Worm (Caenorhabditis elegans) whole organism, L1 larva: ENCODE data around the gene F59D12.3.

Source experiments
- C04F5.9 ChIP-seq: sonication (generic microtip); optimal IDR thresholded peaks from 2 replicates; lab custom pipeline; 2016; ENCODE audit warnings: missing genetic modification characterization, missing compliant biosample characterization
- C16A3.4 ChIP-seq: fragments of 150-350 bp; optimal IDR thresholded peaks from 2 replicates; lab custom pipeline; 2014; ENCODE audit warnings: missing biosample characterization, missing genetic modification characterization
- F16B12.6 ChIP-seq: fragments of 150-350 bp; optimal IDR thresholded peaks from 2 replicates; lab custom pipeline; 2014; ENCODE audit warnings: missing biosample characterization, missing genetic modification characterization
- Y116A8C.19 ChIP-seq: sonication (generic microtip); optimal IDR thresholded peaks from 2 replicates; lab custom pipeline; 2016; ENCODE audit warnings: missing compliant biosample characterization, missing genetic modification characterization, borderline replicate concordance
- alr-1 ChIP-seq: fragments of 200-800 bp; sonication (Bioruptor generic); optimal IDR thresholded peaks from 2 replicates; lab custom pipeline; 2018; ENCODE audit warnings: borderline replicate concordance, mild to moderate bottlenecking, missing genetic modification characterization, missing compliant biosample characterization
- blmp-1 ChIP-seq: fragments of 150-350 bp; optimal IDR thresholded peaks from 2 replicates; lab custom pipeline; 2014; ENCODE audit warnings: missing biosample characterization, missing genetic modification characterization
- ceh-63 ChIP-seq: fragments of 200-800 bp; sonication (Bioruptor generic); optimal IDR thresholded peaks from 2 replicates; lab custom pipeline; 2018; ENCODE audit warnings: mild to moderate bottlenecking, missing genetic modification characterization, missing compliant biosample characterization
- ceh-82 ChIP-seq, 3 experiments: fragments of 150-350 bp in 1 of 3; sonication (generic microtip) in 2 of 3; optimal IDR thresholded peaks; 2 replicates each; lab custom pipeline; 2014 to 2017; ENCODE audit warnings: missing biosample characterization in 3 of 3, missing genetic modification characterization in 3 of 3
- ceh-90 ChIP-seq: sonication (generic microtip); optimal IDR thresholded peaks from 2 replicates; lab custom pipeline; 2016; ENCODE audit warnings: missing genetic modification characterization, missing compliant biosample characterization
- ces-1 ChIP-seq: fragments of 150-350 bp; optimal IDR thresholded peaks from 2 replicates; lab custom pipeline; 2014; ENCODE audit warnings: missing biosample characterization, missing genetic modification reagents, missing genetic modification characterization
- dsc-1 ChIP-seq: sonication (generic microtip); optimal IDR thresholded peaks from 2 replicates; lab custom pipeline; 2016; ENCODE audit warnings: mild to moderate bottlenecking, missing genetic modification characterization, missing compliant biosample characterization
- efl-1 ChIP-seq, 4 experiments: fragments of 150-350 bp; optimal IDR thresholded peaks in 3 of 4; peaks in 1 of 4; 1 replicate in 1 of 4; 2 replicates in 3 of 4; lab custom pipeline; 2014; ENCODE audit warnings: missing biosample characterization in 2 of 4, missing genetic modification characterization in 2 of 4, missing genetic modification reagents in 2 of 4
- elt-2 ChIP-seq: sonication (generic microtip); optimal IDR thresholded peaks from 2 replicates; lab custom pipeline; 2016; ENCODE audit warnings: missing genetic modification characterization, mild to moderate bottlenecking, inconsistent platforms, missing compliant biosample characterization, missing genetic modification reagents
- elt-3 ChIP-seq, 6 experiments: fragments of 150-350 bp in 1 of 6; sonication (generic microtip); optimal IDR thresholded peaks; 2 replicates each; lab custom pipeline; 2017 to 2018; ENCODE audit warnings: missing biosample characterization in 6 of 6, missing genetic modification characterization in 6 of 6, inconsistent platforms in 1 of 6
- fkh-8 ChIP-seq: sonication (generic microtip); optimal IDR thresholded peaks from 2 replicates; lab custom pipeline; 2016; ENCODE audit warnings: mild to moderate bottlenecking, missing genetic modification characterization, missing compliant biosample characterization
- fos-1 ChIP-seq: fragments of 150-350 bp; optimal IDR thresholded peaks from 2 replicates; lab custom pipeline; 2014; ENCODE audit warnings: missing biosample characterization, missing genetic modification characterization
- hlh-4 ChIP-seq: sonication (generic microtip); optimal IDR thresholded peaks from 2 replicates; lab custom pipeline; 2016; ENCODE audit warnings: mild to moderate bottlenecking, missing genetic modification characterization, missing compliant biosample characterization
- isw-1 ChIP-seq: fragments of 200-800 bp; sonication (Bioruptor generic); IDR thresholded peaks from 2 replicates; pipeline ENCODE4 v1.3.6; 2022; ENCODE audit warnings: missing genetic modification characterization, missing compliant biosample characterization
- lin-14 ChIP-seq: fragments of 200-800 bp; sonication (Bioruptor generic); optimal IDR thresholded peaks from 2 replicates; lab custom pipeline; 2018; ENCODE audit warnings: mild to moderate bottlenecking, missing genetic modification characterization, moderate library complexity, missing compliant biosample characterization
- lin-35 ChIP-seq, 2 experiments: fragments of 150-350 bp; optimal IDR thresholded peaks; 2 replicates each; lab custom pipeline; 2014; ENCODE audit warnings: missing biosample characterization in 2 of 2, missing genetic modification characterization in 2 of 2, missing genetic modification reagents in 2 of 2
- lir-3 ChIP-seq: sonication (generic microtip); optimal IDR thresholded peaks from 2 replicates; lab custom pipeline; 2016; ENCODE audit warnings: mild to moderate bottlenecking, missing genetic modification characterization, moderate library complexity, missing compliant biosample characterization; ENCODE audit not compliant: poor library complexity
- lsy-2 ChIP-seq, 2 experiments: fragments of 150-350 bp; optimal IDR thresholded peaks; 2 replicates each; lab custom pipeline; 2014; ENCODE audit warnings: missing biosample characterization in 2 of 2, missing genetic modification characterization in 2 of 2
- mdl-1 ChIP-seq, 2 experiments: fragments of 150-350 bp; optimal IDR thresholded peaks; 2 replicates each; lab custom pipeline; 2014 to 2017; ENCODE audit warnings: missing biosample characterization in 2 of 2, missing genetic modification characterization in 2 of 2, inconsistent platforms in 1 of 2
- mef-2 ChIP-seq: fragments of 150-350 bp; optimal IDR thresholded peaks from 2 replicates; lab custom pipeline; 2014; ENCODE audit warnings: missing biosample characterization, missing genetic modification characterization
- mep-1 ChIP-seq: fragments of 150-350 bp; optimal IDR thresholded peaks from 2 replicates; lab custom pipeline; 2014; ENCODE audit warnings: missing biosample characterization, missing genetic modification characterization
- nhr-11 ChIP-seq: fragments of 150-350 bp; optimal IDR thresholded peaks from 2 replicates; lab custom pipeline; 2014; ENCODE audit warnings: missing biosample characterization, missing genetic modification characterization
- nhr-12 ChIP-seq: sonication (generic microtip); optimal IDR thresholded peaks from 2 replicates; lab custom pipeline; 2017; ENCODE audit warnings: missing biosample characterization, missing genetic modification characterization
- nhr-20 ChIP-seq: sonication (generic microtip); optimal IDR thresholded peaks from 2 replicates; lab custom pipeline; 2016; ENCODE audit warnings: mild to moderate bottlenecking, missing genetic modification characterization, missing compliant biosample characterization
- nhr-237 ChIP-seq: fragments of 150-350 bp; optimal IDR thresholded peaks from 2 replicates; lab custom pipeline; 2014; ENCODE audit warnings: missing biosample characterization, missing genetic modification characterization
- nhr-47 ChIP-seq: sonication (generic microtip); optimal IDR thresholded peaks from 2 replicates; lab custom pipeline; 2016; ENCODE audit warnings: mild to moderate bottlenecking, missing genetic modification characterization, moderate library complexity, missing compliant biosample characterization
- nhr-77 ChIP-seq: fragments of 150-350 bp; optimal IDR thresholded peaks from 2 replicates; lab custom pipeline; 2014; ENCODE audit warnings: missing biosample characterization, missing genetic modification characterization
- rnt-1 ChIP-seq: sonication (generic microtip); optimal IDR thresholded peaks from 2 replicates; lab custom pipeline; 2016; ENCODE audit warnings: mild to moderate bottlenecking, missing genetic modification characterization, moderate library complexity, missing compliant biosample characterization
- snpc-4 ChIP-seq: fragments of 150-350 bp; optimal IDR thresholded peaks from 2 replicates; lab custom pipeline; 2014; ENCODE audit warnings: missing biosample characterization, missing genetic modification characterization
- sup-37 ChIP-seq: fragments of 200-800 bp; sonication (Bioruptor generic); optimal IDR thresholded peaks from 2 replicates; lab custom pipeline; 2018; ENCODE audit warnings: mild to moderate bottlenecking, missing genetic modification characterization, missing compliant biosample characterization
- swsn-7 ChIP-seq: sonication (generic microtip); optimal IDR thresholded peaks from 2 replicates; lab custom pipeline; 2016; ENCODE audit warnings: missing genetic modification characterization, missing compliant biosample characterization
- unc-98 ChIP-seq: fragments of 200-800 bp; sonication (Bioruptor generic); IDR thresholded peaks from 2 replicates; pipeline ENCODE4 v1.3.6; 2022; ENCODE audit warnings: missing genetic modification characterization, missing compliant biosample characterization
- xbp-1 ChIP-seq: sonication (generic microtip); optimal IDR thresholded peaks from 2 replicates; lab custom pipeline; 2016; ENCODE audit warnings: missing genetic modification characterization, missing compliant biosample characterization
- ztf-4 ChIP-seq: fragments of 150-350 bp; optimal IDR thresholded peaks from 2 replicates; lab custom pipeline; 2014; ENCODE audit warnings: missing biosample characterization, missing genetic modification characterization

Gene F59D12.3

ce11 chrX:15689244-15689643 lies 38.5 kb upstream of the F59D12.3 start, which contains the start of gene C03H12.1:
Gene C03H12.1, plus strand, starts transcription at chrX:15689449.
- TF ChIP-seq nhr-11 (no peak), ceh-63 (GFP tag; lab: Kevin White, UChicago) (no peak), sup-37 (GFP tag; lab: Kevin White, UChicago) (no peak), blmp-1 (peak; percentile 11), lin-35 (GFP tag; optimal IDR thresholded peaks at IDR 0.05; lab: Kevin White, UChicago) (peak in 1 of 2 experiments; percentile 42), C04F5.9 (tag; lab: Kevin White, UChicago) (no peak), efl-1 (optimal IDR thresholded peaks at IDR 0.05; lab: Kevin White, UChicago) (no peak), efl-1 (GFP tag; optimal IDR thresholded peaks at IDR 0.05 in 1 of 2; lab: Kevin White, UChicago) (no peak), F16B12.6 (tag; lab: Kevin White, UChicago) (no peak), ceh-90 (tag; lab: Kevin White, UChicago) (no peak), elt-3 (tag; optimal IDR thresholded peaks at IDR 0.05; lab: Kevin White, UChicago) (peak in 1 of 6 experiments; percentile 14), elt-2 (tag; lab: Kevin White, UChicago) (peak; percentile 68), mep-1 (peak; percentile 6), lin-14 (GFP tag; lab: Kevin White, UChicago) (no peak), nhr-47 (no peak), ztf-4 (tag; lab: Kevin White, UChicago) (no peak), nhr-12 (tag; lab: Kevin White, UChicago) (no peak), C16A3.4 (no peak), mef-2 (tag; lab: Kevin White, UChicago) (no peak), nhr-20 (peak; percentile 27), lir-3 (tag; lab: Kevin White, UChicago) (no peak), mdl-1 (tag; optimal IDR thresholded peaks at IDR 0.05; lab: Kevin White, UChicago) (peak in 1 of 2 experiments; percentile 7)

- TF ChIP-seq ceh-82 (tag; optimal IDR thresholded peaks at IDR 0.05; lab: Kevin White, UChicago) (no peak), dsc-1 (tag; lab: Kevin White, UChicago) (no peak), unc-98 (GFP tag; lab: Robert Waterston, UW) (no peak), Y116A8C.19 (no peak), lsy-2 (tag; optimal IDR thresholded peaks at IDR 0.05; lab: Kevin White, UChicago) (no peak), mef-2 (tag; lab: Kevin White, UChicago) (no peak), nhr-237 (tag; lab: Kevin White, UChicago) (no peak), rnt-1 (tag; lab: Kevin White, UChicago) (no peak), ces-1 (GFP tag; lab: Kevin White, UChicago) (no peak), nhr-47 (no peak), mdl-1 (tag; optimal IDR thresholded peaks at IDR 0.05; lab: Kevin White, UChicago) (no peak)
These were observed 30.6 kb upstream of the F59D12.3 start, which contains the start of gene gpn-1 for ce11 chrX:15681393-15681792. Gene gpn-1, plus strand, starts transcription at chrX:15681693.

DNA sequence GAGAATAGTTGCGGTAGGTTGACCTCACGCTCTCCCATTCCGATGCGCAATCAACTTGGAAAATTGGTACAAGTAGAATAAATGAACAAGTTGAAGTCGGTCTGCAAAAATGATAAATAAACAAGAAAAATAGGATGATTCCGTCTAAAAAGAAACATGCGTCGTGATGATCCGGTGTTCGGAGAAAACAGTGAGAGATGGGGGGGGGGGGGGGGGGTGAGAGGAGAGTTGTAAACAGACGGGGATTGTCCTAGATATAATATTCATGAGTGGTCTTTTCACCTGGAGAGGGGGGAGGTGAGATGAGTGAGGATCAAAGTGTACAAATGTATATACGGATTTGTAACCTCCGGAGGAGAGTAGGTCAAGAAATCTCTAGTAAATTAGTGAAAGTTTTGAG lies 24.9 kb upstream of the F59D12.3 start, which contains the start of gene F59D12.2:
F59D12.2 (minus strand) TSS at position 101 of the 400 bp plus-strand sequence.
- TF ChIP-seq lsy-2 (tag; optimal IDR thresholded peaks at IDR 0.05; lab: Kevin White, UChicago): no peak
- no peak for TF ChIP-seq efl-1 (optimal IDR thresholded peaks at IDR 0.05; lab: Kevin White, UChicago)
- no peak for TF ChIP-seq efl-1 (GFP tag; optimal IDR thresholded peaks at IDR 0.05 in 1 of 2; lab: Kevin White, UChicago)
- TF ChIP-seq alr-1: no peak
- no peak for TF ChIP-seq snpc-4 (tag; lab: Kevin White, UChicago)
- no peak for TF ChIP-seq xbp-1
- no peak for TF ChIP-seq ceh-90 (tag; lab: Kevin White, UChicago)
- TF ChIP-seq fkh-8 (tag; lab: Kevin White, UChicago): no peak
- TF ChIP-seq Y116A8C.19: no peak
- no peak for TF ChIP-seq swsn-7 (tag; lab: Kevin White, UChicago)
- TF ChIP-seq nhr-20: no peak
- no peak for TF ChIP-seq hlh-4
- TF ChIP-seq isw-1 (GFP tag; lab: Robert Waterston, UW): no peak
- no peak for TF ChIP-seq nhr-77 (tag; lab: Kevin White, UChicago)
- no peak for TF ChIP-seq lin-35 (GFP tag; optimal IDR thresholded peaks at IDR 0.05; lab: Kevin White, UChicago)
- no peak for TF ChIP-seq fos-1
